Fruit fly (Drosophila melanogaster) whole organism, embryonic: ENCODE results near the gene TTLL15.
A peak's percentile ranks its signal among the peaks of the same experiment; 100 is the strongest.

Source experiments
- ATbp ChIP-seq: fragments of 200-800 bp; sonication (Bioruptor generic); optimal IDR thresholded peaks from 2 replicates; lab custom pipeline; 2017; ENCODE audit warnings: missing biosample characterization, mild to moderate bottlenecking, missing genetic modification characterization, missing genetic modification reagents
- Abd-B ChIP-seq: fragments of 200-800 bp; sonication (Bioruptor generic); optimal IDR thresholded peaks from 2 replicates; lab custom pipeline; 2018; ENCODE audit warnings: missing biosample characterization, mild to moderate bottlenecking, missing genetic modification characterization, moderate library complexity
- Ada2b ChIP-seq: fragments of 200-800 bp; sonication (Bioruptor generic); IDR thresholded peaks from 2 replicates; pipeline ENCODE4 v1.3.6; 2022; ENCODE audit warnings: missing biosample characterization, missing genetic modification characterization
- Antp ChIP-seq: fragments of 200-800 bp; sonication (Bioruptor generic); optimal IDR thresholded peaks from 3 replicates; lab custom pipeline; 2016; ENCODE audit warnings: missing biosample characterization, missing genetic modification characterization
- Bgb ChIP-seq: fragments of 200-800 bp; sonication (Bioruptor generic); IDR thresholded peaks from 2 replicates; pipeline ENCODE4 v1.3.6; 2022; ENCODE audit warnings: missing biosample characterization, missing genetic modification characterization; ENCODE audit not compliant: partially characterized antibody
- Blimp-1 ChIP-seq: fragments of 200-800 bp; sonication (Bioruptor generic); optimal IDR thresholded peaks from 3 replicates; lab custom pipeline; 2018; ENCODE audit warnings: missing biosample characterization, missing genetic modification characterization, mild to moderate bottlenecking, moderate library complexity, missing genetic modification reagents
- CG1024 ChIP-seq: fragments of 200-800 bp; sonication (Bioruptor generic); IDR thresholded peaks from 2 replicates; pipeline ENCODE4 v1.3.6; 2022; ENCODE audit warnings: missing biosample characterization, missing genetic modification characterization
- CG10959 ChIP-seq: fragments of 200-800 bp; sonication (Bioruptor generic); IDR thresholded peaks from 2 replicates; pipeline ENCODE4 v1.3.6; 2022; ENCODE audit warnings: missing biosample characterization, missing genetic modification characterization
- CG10979 ChIP-seq: fragments of 200-800 bp; sonication (Bioruptor generic); optimal IDR thresholded peaks from 2 replicates; lab custom pipeline; 2018; ENCODE audit warnings: missing biosample characterization, mild to moderate bottlenecking, missing genetic modification characterization, moderate library complexity
- CG12155 ChIP-seq: fragments of 200-800 bp; sonication (Bioruptor generic); optimal IDR thresholded peaks from 3 replicates; lab custom pipeline; 2016; ENCODE audit warnings: missing biosample characterization, missing genetic modification characterization
- CG17359 ChIP-seq: fragments of 200-800 bp; sonication (Bioruptor generic); optimal IDR thresholded peaks from 3 replicates; lab custom pipeline; 2018; ENCODE audit warnings: missing biosample characterization, mild to moderate bottlenecking, missing genetic modification characterization, moderate library complexity
- CG1792 ChIP-seq: fragments of 200-800 bp; sonication (Bioruptor generic); optimal IDR thresholded peaks from 2 replicates; lab custom pipeline; 2016; ENCODE audit warnings: missing biosample characterization, missing genetic modification characterization
- CG18262 ChIP-seq: fragments of 200-800 bp; optimal IDR thresholded peaks from 3 replicates; lab custom pipeline; 2019; ENCODE audit warnings: missing biosample characterization, mild to moderate bottlenecking, missing genetic modification characterization, moderate library complexity
- CG31441 ChIP-seq: fragments of 200-800 bp; sonication (Bioruptor generic); IDR thresholded peaks from 2 replicates; pipeline ENCODE4 v1.3.6; 2022; ENCODE audit warnings: missing biosample characterization, missing genetic modification characterization
- CG3163 ChIP-seq: fragments of 200-800 bp; sonication (Bioruptor generic); optimal IDR thresholded peaks from 3 replicates; lab custom pipeline; 2016; ENCODE audit warnings: missing biosample characterization, missing genetic modification characterization
- CG33213 ChIP-seq: fragments of 200-800 bp; sonication (Bioruptor generic); optimal IDR thresholded peaks from 3 replicates; lab custom pipeline; 2016; ENCODE audit warnings: missing biosample characterization, missing genetic modification characterization
- CG3838 ChIP-seq: fragments of 200-800 bp; sonication (Bioruptor generic); optimal IDR thresholded peaks from 3 replicates; lab custom pipeline; 2016; ENCODE audit warnings: missing biosample characterization, missing genetic modification characterization
- CG4360 ChIP-seq: fragments of 200-800 bp; sonication (Bioruptor generic); IDR thresholded peaks from 2 replicates; pipeline ENCODE4 v1.3.6; 2022; ENCODE audit warnings: missing biosample characterization, missing genetic modification characterization
- CG6272 ChIP-seq: fragments of 200-800 bp; sonication (Bioruptor generic); IDR thresholded peaks from 2 replicates; pipeline ENCODE4 v1.3.6; 2022; ENCODE audit warnings: missing biosample characterization, missing genetic modification characterization
- CG6689 ChIP-seq: fragments of 200-800 bp; sonication (Bioruptor generic); IDR thresholded peaks from 2 replicates; pipeline ENCODE4 v1.3.6; 2022; ENCODE audit warnings: missing biosample characterization, missing genetic modification characterization
- CG6791 ChIP-seq: fragments of 200-800 bp; sonication (Bioruptor generic); IDR thresholded peaks from 3 replicates; pipeline ENCODE4 v1.3.6; 2022; ENCODE audit warnings: missing biosample characterization, missing genetic modification characterization; ENCODE audit not compliant: partially characterized antibody
- CG7963 ChIP-seq: fragments of 200-800 bp; sonication (Bioruptor generic); IDR thresholded peaks from 3 replicates; pipeline ENCODE4 v1.3.6; 2022; ENCODE audit warnings: missing biosample characterization, missing genetic modification characterization; ENCODE audit not compliant: partially characterized antibody
- CrebB ChIP-seq: fragments of 200-800 bp; sonication (Bioruptor generic); optimal IDR thresholded peaks from 3 replicates; lab custom pipeline; 2018; ENCODE audit warnings: missing biosample characterization, mild to moderate bottlenecking, missing genetic modification characterization
- Dbx ChIP-seq: fragments of 200-800 bp; sonication (Bioruptor generic); IDR thresholded peaks from 3 replicates; pipeline ENCODE4 v1.3.6; 2022; ENCODE audit warnings: missing biosample characterization, missing genetic modification characterization
- Dfd ChIP-seq, 2 experiments: fragments of >200 bp; optimal IDR thresholded peaks; 2 replicates each; lab custom pipeline; 2017; ENCODE audit warnings: missing biosample characterization in 2 of 2, missing genetic modification characterization in 2 of 2
- Drgx ChIP-seq: fragments of 200-800 bp; sonication (Bioruptor generic); IDR thresholded peaks from 2 replicates; pipeline ENCODE4 v1.3.6; 2022; ENCODE audit warnings: missing biosample characterization, missing genetic modification characterization
- Fer1 ChIP-seq: fragments of 200-800 bp; sonication (Bioruptor generic); optimal IDR thresholded peaks from 2 replicates; lab custom pipeline; 2017; ENCODE audit warnings: missing biosample characterization, mild to moderate bottlenecking, missing genetic modification characterization
- HmgZ ChIP-seq: fragments of 200-800 bp; sonication (Bioruptor generic); optimal IDR thresholded peaks from 2 replicates; lab custom pipeline; 2018; ENCODE audit warnings: missing biosample characterization, mild to moderate bottlenecking, missing genetic modification characterization
- Med ChIP-seq: fragments of 200-800 bp; sonication (Bioruptor generic); peaks from one replicate; lab custom pipeline; 2016; ENCODE audit warnings: missing biosample characterization, missing genetic modification characterization, mild to moderate bottlenecking, inconsistent platforms, moderate library complexity
- Nf-YB ChIP-seq: fragments of 200-800 bp; sonication (Bioruptor generic); optimal IDR thresholded peaks from 3 replicates; lab custom pipeline; 2019; ENCODE audit warnings: missing biosample characterization, mild to moderate bottlenecking, missing genetic modification characterization, moderate library complexity
- Vsx1 ChIP-seq: fragments of 200-800 bp; sonication (Bioruptor generic); optimal IDR thresholded peaks from 2 replicates; lab custom pipeline; 2017; ENCODE audit warnings: missing biosample characterization, mild to moderate bottlenecking, missing genetic modification characterization, missing genetic modification reagents
- abd-A ChIP-seq: fragments of 200-800 bp; sonication (Bioruptor generic); optimal IDR thresholded peaks from 3 replicates; lab custom pipeline; 2019; ENCODE audit warnings: missing biosample characterization, mild to moderate bottlenecking, missing genetic modification characterization, moderate library complexity
- ase ChIP-seq: fragments of 200-800 bp; sonication (Bioruptor generic); IDR thresholded peaks from 3 replicates; pipeline ENCODE4 v1.3.6; 2022; ENCODE audit warnings: missing biosample characterization, missing genetic modification characterization
- bsh ChIP-seq, 2 experiments: fragments of 200-800 bp; sonication (Bioruptor generic); optimal IDR thresholded peaks; 2 replicates each; lab custom pipeline; 2017 to 2018; ENCODE audit warnings: mild to moderate bottlenecking in 2 of 2, missing biosample characterization in 2 of 2, missing genetic modification characterization in 2 of 2, moderate library complexity in 1 of 2
- chif ChIP-seq, 2 experiments: fragments of 200-800 bp; sonication (Bioruptor generic); optimal IDR thresholded peaks; 3 replicates each; lab custom pipeline; 2016; ENCODE audit warnings: missing biosample characterization in 2 of 2, missing genetic modification characterization in 2 of 2
- dmrt99B ChIP-seq: fragments of 200-800 bp; sonication (Bioruptor generic); optimal IDR thresholded peaks from 2 replicates; lab custom pipeline; 2018; ENCODE audit warnings: missing biosample characterization, mild to moderate bottlenecking, missing genetic modification characterization, moderate library complexity
- fd96Cb ChIP-seq: fragments of 200-800 bp; sonication (Bioruptor generic); optimal IDR thresholded peaks from 2 replicates; lab custom pipeline; 2018; ENCODE audit warnings: missing biosample characterization, mild to moderate bottlenecking, missing genetic modification characterization, moderate library complexity
- ftz-f1 ChIP-seq: fragments of 200-800 bp; sonication (Bioruptor generic); optimal IDR thresholded peaks from 2 replicates; lab custom pipeline; 2016; ENCODE audit warnings: missing biosample characterization, missing genetic modification characterization
- kni ChIP-seq: fragments of 200-800 bp; sonication (Bioruptor generic); optimal IDR thresholded peaks from 3 replicates; lab custom pipeline; 2017; ENCODE audit warnings: mild to moderate bottlenecking, missing biosample characterization, missing genetic modification reagents, missing genetic modification characterization
- nmo ChIP-seq: fragments of 200-800 bp; sonication (Bioruptor generic); optimal IDR thresholded peaks from 2 replicates; lab custom pipeline; 2018; ENCODE audit warnings: missing biosample characterization, mild to moderate bottlenecking, missing genetic modification characterization, moderate library complexity
- nom ChIP-seq: fragments of 200-800 bp; sonication (Bioruptor generic); optimal IDR thresholded peaks from 2 replicates; lab custom pipeline; 2017; ENCODE audit warnings: missing biosample characterization, missing genetic modification characterization, mild to moderate bottlenecking, moderate library complexity, missing genetic modification reagents
- phol ChIP-seq: fragments of 200-800 bp; sonication (Bioruptor generic); optimal IDR thresholded peaks from 3 replicates; lab custom pipeline; 2018; ENCODE audit warnings: missing biosample characterization, mild to moderate bottlenecking, missing genetic modification characterization, moderate library complexity
- sim ChIP-seq: fragments of 200-800 bp; sonication (Bioruptor generic); IDR thresholded peaks from 2 replicates; pipeline ENCODE4 v1.3.6; 2022; ENCODE audit warnings: missing biosample characterization, missing genetic modification characterization
- tna ChIP-seq: fragments of 200-800 bp; sonication (Bioruptor generic); IDR thresholded peaks from 2 replicates; pipeline ENCODE4 v1.3.6; 2022; ENCODE audit warnings: missing biosample characterization, missing genetic modification characterization; ENCODE audit not compliant: partially characterized antibody
- unc-4 ChIP-seq: fragments of 200-800 bp; sonication (Bioruptor generic); IDR thresholded peaks from 2 replicates; pipeline ENCODE4 v1.3.6; 2022; ENCODE audit warnings: missing biosample characterization, missing genetic modification characterization; ENCODE audit not compliant: partially characterized antibody
- zfh1 ChIP-seq: fragments of 200-800 bp; sonication (Bioruptor generic); IDR thresholded peaks from 3 replicates; pipeline ENCODE4 v1.3.6; 2022; ENCODE audit warnings: missing biosample characterization, missing genetic modification characterization

The TTLL15 gene

DNA sequence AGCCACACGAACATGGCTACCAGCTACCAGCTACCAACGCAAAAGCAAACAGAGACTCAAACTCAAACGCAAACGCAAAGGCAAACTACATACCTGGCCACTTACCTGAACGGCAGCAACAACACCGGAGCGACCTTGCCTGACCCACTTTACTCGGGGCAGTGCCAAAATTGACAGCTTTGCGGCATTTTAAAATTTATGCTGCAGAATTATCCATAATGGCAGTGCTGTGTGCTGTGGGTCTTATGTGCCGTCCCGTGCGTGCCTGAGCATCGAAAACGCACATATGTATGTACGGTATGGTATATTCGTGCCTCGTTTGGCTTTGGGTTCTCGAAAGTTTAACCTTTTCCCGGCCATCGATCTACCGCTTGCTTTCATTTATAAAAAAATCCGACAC lies 13.6 kb downstream of the TTLL15 start (continued):
- TF ChIP-seq Dfd (GFP tag; optimal IDR thresholded peaks at IDR 0.05; lab: Kevin White, UChicago) = no peak
- 0 out of 2 replicates have a peak, but pooled peaks have one; percentile 14 for TF ChIP-seq tna (GFP tag; lab: Robert Waterston, UW)
- TF ChIP-seq kni (GFP tag; lab: Kevin White, UChicago) = no peak

dm6 chr3R:10829746-10830145 lies 14.7 kb downstream of the TTLL15 start:
- TF ChIP-seq CG6272 (GFP tag; lab: Robert Waterston, UW) (no peak), bsh (GFP tag; optimal IDR thresholded peaks at IDR 0.05; lab: Kevin White, UChicago) (peak in 1 of 2 experiments; percentile 40), CG10959 (no peak), HmgZ (no peak), Fer1 (GFP tag; lab: Kevin White, UChicago) (no peak), nom (GFP tag; lab: Kevin White, UChicago) (peak; percentile 11), CG6791 (GFP tag; lab: Robert Waterston, UW) (no peak), CG4360 (GFP tag; lab: Robert Waterston, UW) (no peak), Vsx1 (no peak), Antp (GFP tag; lab: Kevin White, UChicago) (no peak), CG3163 (GFP tag; lab: Kevin White, UChicago) (no peak), CG12155 (GFP tag; lab: Kevin White, UChicago) (no peak), unc-4 (no peak), CG33213 (GFP tag; lab: Kevin White, UChicago) (no peak), abd-A (no peak), CG3838 (GFP tag; lab: Kevin White, UChicago) (no peak)

dm6 chr3R:10832526-10833165 lies 17.6 kb downstream of the TTLL15 start:
- TF ChIP-seq dmrt99B (tag; lab: Kevin White, UChicago) = peak; percentile 42
- TF ChIP-seq CG1792 (GFP tag; lab: Kevin White, UChicago) = no peak
- peak; percentile 17 for TF ChIP-seq Blimp-1
- TF ChIP-seq Nf-YB (GFP tag; lab: Kevin White, UChicago) = no peak
- peak; percentile 96 for TF ChIP-seq Drgx (GFP tag; lab: Robert Waterston, UW)
- TF ChIP-seq ase = 0 out of 3 replicates have a peak, but pooled peaks have one; percentile 17
- TF ChIP-seq Med = peak; percentile 59
- TF ChIP-seq CG18262 = peak; percentile 11
- TF ChIP-seq Ada2b (GFP tag; lab: Robert Waterston, UW) = 0 out of 2 replicates have a peak, but pooled peaks have one; percentile 14
- TF ChIP-seq sim (GFP tag; lab: Robert Waterston, UW) = peak; percentile 38; the same call in 1 of the 2 replicates
- TF ChIP-seq zfh1 = peak; percentile 55; the same call in 1 of the 3 replicates
- peak; percentile 35 for TF ChIP-seq phol
- peak; percentile 8 for TF ChIP-seq CG17359 (tag; lab: Kevin White, UChicago)
- TF ChIP-seq CG7963 = no peak
- TF ChIP-seq CG10979 = peak; percentile 27
- peak in 1 of 2 experiments; percentile 67 for TF ChIP-seq bsh (GFP tag; optimal IDR thresholded peaks at IDR 0.05; lab: Kevin White, UChicago)
- TF ChIP-seq ATbp (GFP tag; lab: Kevin White, UChicago) = peak; percentile 1
- TF ChIP-seq CG10959 = peak; percentile 9; the same call in 1 of the 2 replicates
- TF ChIP-seq CrebB (tag; lab: Kevin White, UChicago) = no peak
- TF ChIP-seq CG1024 (GFP tag; lab: Robert Waterston, UW) = peak; percentile 3; the same call in 1 of the 2 replicates
- TF ChIP-seq Dbx (GFP tag; lab: Robert Waterston, UW) = no peak
- peak; percentile 7 for TF ChIP-seq nmo (GFP tag; lab: Kevin White, UChicago)
- TF ChIP-seq CG6689 (GFP tag; lab: Robert Waterston, UW) = peak; percentile 32; the same call in 1 of the 2 replicates
- peak; percentile 27 for TF ChIP-seq fd96Cb (tag; lab: Kevin White, UChicago)
- TF ChIP-seq ftz-f1 (GFP tag; lab: Kevin White, UChicago) = no peak
- no peak for TF ChIP-seq Bgb (GFP tag; lab: Robert Waterston, UW)
- TF ChIP-seq chif (GFP tag; optimal IDR thresholded peaks at IDR 0.05; lab: Kevin White, UChicago) = peak in 1 of 2 experiments; percentile 10
- peak; percentile 8 for TF ChIP-seq Abd-B (GFP tag; lab: Kevin White, UChicago)
- peak; percentile 42; the same call in 1 of the 2 replicates for TF ChIP-seq CG31441 (GFP tag; lab: Robert Waterston, UW)
